Worm (Caenorhabditis elegans): Measurements from ENCODE around the gene Y43C5A.3.
"Not testable (repeated sequence)": the region's sequence is repeated elsewhere in the genome, so short reads cannot be mapped to it uniquely, and the experiment has no call there.

The Y43C5A.3 gene

ce11 chrIV:10310329-10310728, 36.5 kb downstream of the Y43C5A.3 start, which contains the start of gene R09E10.8:
R09E10.8 (minus strand) TSS chrIV:10310429.
- TF ChIP-seq ztf-11 (tag; optimal IDR thresholded peaks at IDR 0.05) (no peak), sem-2 (GFP tag; optimal IDR thresholded peaks at IDR 0.05) (no peak), unc-39 (tag; optimal IDR thresholded peaks at IDR 0.05) (no peak), ceh-39 (tag; optimal IDR thresholded peaks at IDR 0.05) (no peak), M03D4.4 (tag; optimal IDR thresholded peaks at IDR 0.05) (no peak), cnd-1 (tag; optimal IDR thresholded peaks at IDR 0.05) (no peak), tbx-8 (GFP tag; optimal IDR thresholded peaks at IDR 0.05) (no peak), lin-13 (tag; optimal IDR thresholded peaks at IDR 0.05) (no peak), elt-3 (tag; optimal IDR thresholded peaks at IDR 0.05) (no peak), nhr-2 (tag; optimal IDR thresholded peaks at IDR 0.05) (no peak), ces-1 (GFP tag; optimal IDR thresholded peaks at IDR 0.05) (no peak)

- TF ChIP-seq elt-3 (tag; optimal IDR thresholded peaks at IDR 0.05) (no peak), ham-2 (GFP tag; optimal IDR thresholded peaks at IDR 0.05) (no peak), blmp-1 (tag; optimal IDR thresholded peaks at IDR 0.05) (no peak)
Measured at ce11 chrIV:10311115-10311514, 37.3 kb downstream of the Y43C5A.3 start.

- no peak for TF ChIP-seq nhr-2 (tag; optimal IDR thresholded peaks at IDR 0.05)
- TF ChIP-seq cnd-1 (tag; optimal IDR thresholded peaks at IDR 0.05): no peak
- TF ChIP-seq nhr-12 (tag; optimal IDR thresholded peaks at IDR 0.05): no peak
- no peak for TF ChIP-seq unc-120 (tag; optimal IDR thresholded peaks at IDR 0.05; ENCODE audit: poor library complexity, severe bottlenecking)
- TF ChIP-seq blmp-1 (tag; optimal IDR thresholded peaks at IDR 0.05): no peak
- no peak for TF ChIP-seq bed-3 (GFP tag; optimal IDR thresholded peaks at IDR 0.05)
Measured at ce11 chrIV:10313565-10313964, 39.7 kb downstream of the Y43C5A.3 start, which contains the start of gene acs-18. acs-18 (minus strand) TSS chrIV:10313665.

ce11 chrIV:10318199-10318598, 44.4 kb downstream of the Y43C5A.3 start, which contains the start of gene R09E10.2:
R09E10.2 (minus strand) TSS chrIV:10318299.
- TF ChIP-seq ham-2 (GFP tag; optimal IDR thresholded peaks at IDR 0.05) (no peak), elt-1 (tag; optimal IDR thresholded peaks at IDR 0.05; ENCODE audit: borderline replicate concordance, insufficient read depth) (no peak), ceh-43 (GFP tag; optimal IDR thresholded peaks at IDR 0.05) (no peak), ces-1 (GFP tag; optimal IDR thresholded peaks at IDR 0.05) (no peak), pha-4 (tag; optimal IDR thresholded peaks at IDR 0.05) (no peak), unc-120 (tag; optimal IDR thresholded peaks at IDR 0.05; ENCODE audit: poor library complexity, severe bottlenecking) (no peak), cnd-1 (tag; optimal IDR thresholded peaks at IDR 0.05) (no peak), nhr-12 (tag; optimal IDR thresholded peaks at IDR 0.05) (no peak), bed-3 (GFP tag; optimal IDR thresholded peaks at IDR 0.05) (no peak), unc-39 (tag; optimal IDR thresholded peaks at IDR 0.05) (no peak), flh-1 (GFP tag; optimal IDR thresholded peaks at IDR 0.05) (no peak), nhr-237 (tag; optimal IDR thresholded peaks at IDR 0.05) (no peak), elt-3 (tag; optimal IDR thresholded peaks at IDR 0.05) (no peak), mab-5 (tag; optimal IDR thresholded peaks at IDR 0.05) (no peak), drap-1 (GFP tag; optimal IDR thresholded peaks at IDR 0.05) (no peak), hlh-1 (tag; optimal IDR thresholded peaks at IDR 0.05) (no peak), ceh-83 (GFP tag; optimal IDR thresholded peaks at IDR 0.05) (no peak), tbx-8 (GFP tag; optimal IDR thresholded peaks at IDR 0.05) (no peak)

ce11 chrIV:10322650-10323049, 48.8 kb downstream of the Y43C5A.3 start, which contains the start of gene R09E10.1:
R09E10.1 (minus strand) TSS chrIV:10322750.
- TF ChIP-seq flh-1 (GFP tag; optimal IDR thresholded peaks at IDR 0.05); pha-4 (tag; optimal IDR thresholded peaks at IDR 0.05); blmp-1 (tag; optimal IDR thresholded peaks at IDR 0.05): not testable (repeated sequence)
